Fruit fly (Drosophila melanogaster) whole organism, pupa: Measurements from ENCODE around the gene Cpr30F.

Experiments used
- CG10348 ChIP-seq: fragments of 200-800 bp; sonication (Bioruptor generic); IDR thresholded peaks from 2 replicates; pipeline ENCODE4 v1.3.6; 2022; ENCODE audit warnings: missing biosample characterization, missing genetic modification characterization
- CG12605 ChIP-seq: fragments of 200-800 bp; sonication (Bioruptor generic); IDR thresholded peaks from 2 replicates; pipeline ENCODE4 v1.3.6; 2022; ENCODE audit warnings: missing biosample characterization, missing genetic modification characterization
- CG13204 ChIP-seq: fragments of 200-800 bp; sonication (Bioruptor generic); optimal IDR thresholded peaks from 2 replicates; lab custom pipeline; 2018; ENCODE audit warnings: missing biosample characterization, mild to moderate bottlenecking, missing genetic modification characterization, moderate library complexity
- CG14655 ChIP-seq: fragments of 200-800 bp; sonication (Bioruptor generic); optimal IDR thresholded peaks from 3 replicates; lab custom pipeline; 2017; ENCODE audit warnings: mild to moderate bottlenecking, missing biosample characterization, missing genetic modification reagents, missing genetic modification characterization
- CG15710 ChIP-seq: fragments of 200-800 bp; sonication (Bioruptor generic); optimal IDR thresholded peaks from 2 replicates; lab custom pipeline; 2018; ENCODE audit warnings: missing biosample characterization, mild to moderate bottlenecking, missing genetic modification characterization, moderate library complexity
- CG17806 ChIP-seq: fragments of 200-800 bp; sonication (Bioruptor generic); optimal IDR thresholded peaks from 2 replicates; lab custom pipeline; 2018; ENCODE audit warnings: missing biosample characterization, mild to moderate bottlenecking, missing genetic modification characterization, moderate library complexity
- CG32121 ChIP-seq: fragments of 200-800 bp; sonication (Bioruptor generic); IDR thresholded peaks from 2 replicates; pipeline ENCODE4 v1.3.6; 2022; ENCODE audit warnings: missing biosample characterization, missing genetic modification characterization
- CG34367 ChIP-seq: fragments of 200-800 bp; sonication (Bioruptor generic); optimal IDR thresholded peaks from 2 replicates; lab custom pipeline; 2018; ENCODE audit warnings: missing biosample characterization, mild to moderate bottlenecking, missing genetic modification characterization
- CG4496 ChIP-seq: fragments of 200-800 bp; sonication (Bioruptor generic); IDR thresholded peaks from 3 replicates; pipeline ENCODE4 v1.3.6; 2022; ENCODE audit warnings: missing biosample characterization, missing genetic modification characterization
- CG8159 ChIP-seq: fragments of 200-800 bp; sonication (Bioruptor generic); optimal IDR thresholded peaks from 3 replicates; lab custom pipeline; 2018; ENCODE audit warnings: missing biosample characterization, mild to moderate bottlenecking, missing genetic modification characterization, moderate library complexity
- CG8301 ChIP-seq: fragments of 200-800 bp; sonication (Bioruptor generic); optimal IDR thresholded peaks from 2 replicates; lab custom pipeline; 2018; ENCODE audit warnings: missing biosample characterization, mild to moderate bottlenecking, missing genetic modification characterization
- CG9948 ChIP-seq: fragments of 200-800 bp; sonication (Bioruptor generic); optimal IDR thresholded peaks from 2 replicates; lab custom pipeline; 2018; ENCODE audit warnings: missing biosample characterization, mild to moderate bottlenecking, missing genetic modification characterization, moderate library complexity
- D1 ChIP-seq: fragments of 200-800 bp; sonication (Bioruptor generic); optimal IDR thresholded peaks from 2 replicates; lab custom pipeline; 2018; ENCODE audit warnings: missing biosample characterization, mild to moderate bottlenecking, missing genetic modification characterization, moderate library complexity
- EcR ChIP-seq: fragments of 200-800 bp; sonication (Bioruptor generic); optimal IDR thresholded peaks from 3 replicates; lab custom pipeline; 2019; ENCODE audit warnings: missing biosample characterization, missing genetic modification characterization, mild to moderate bottlenecking, moderate library complexity, missing genetic modification reagents
- Ets98B ChIP-seq: fragments of 200-800 bp; sonication (Bioruptor generic); IDR thresholded peaks from 2 replicates; pipeline ENCODE4 v1.3.6; 2022; ENCODE audit warnings: missing biosample characterization, missing genetic modification characterization
- Pif1A ChIP-seq: fragments of 200-800 bp; sonication (Bioruptor generic); optimal IDR thresholded peaks from 3 replicates; lab custom pipeline; 2016; ENCODE audit warnings: missing biosample characterization, missing genetic modification characterization
- Pif1B ChIP-seq: fragments of 200-800 bp; sonication (Bioruptor generic); optimal IDR thresholded peaks from 3 replicates; lab custom pipeline; 2016; ENCODE audit warnings: missing biosample characterization, missing genetic modification characterization
- Snoo ChIP-seq: fragments of 200-800 bp; sonication (Bioruptor generic); optimal IDR thresholded peaks from 3 replicates; lab custom pipeline; 2017; ENCODE audit warnings: missing biosample characterization, mild to moderate bottlenecking, missing genetic modification characterization, inconsistent platforms
- fd96Ca ChIP-seq: fragments of 200-800 bp; sonication (Bioruptor generic); IDR thresholded peaks from 3 replicates; pipeline ENCODE4 v1.3.6; 2022; ENCODE audit warnings: missing biosample characterization, missing genetic modification characterization
- gl ChIP-seq: fragments of 200-800 bp; sonication (Bioruptor generic); optimal IDR thresholded peaks from 2 replicates; lab custom pipeline; 2018; ENCODE audit warnings: missing biosample characterization, mild to moderate bottlenecking, missing genetic modification characterization
- rn ChIP-seq: fragments of 200-800 bp; sonication (Bioruptor generic); IDR thresholded peaks from 2 replicates; pipeline ENCODE4 v1.3.6; 2022; ENCODE audit warnings: missing biosample characterization, missing genetic modification characterization

The Cpr30F gene

dm6 chr2L:9954119-9954518 is 21.2 kb upstream of the Cpr30F start, which contains the start of the genes CG13126 and CG4709:
Gene CG13126 (minus strand): TSS chr2L:9954181.
Gene CG4709 (plus strand): TSS chr2L:9954325.
- TF ChIP-seq EcR (GFP tag; lab: Kevin White, UChicago) (peak; percentile 19), CG32121 (GFP tag; lab: Robert Waterston, UW) (peak; percentile 89), CG8159 (tag; lab: Kevin White, UChicago) (peak; percentile 97), Snoo (tag; lab: Kevin White, UChicago) (peak; percentile 86), CG13204 (peak; percentile 56), D1 (tag; lab: Kevin White, UChicago) (no peak), CG9948 (tag; lab: Kevin White, UChicago) (peak; percentile 93), fd96Ca (GFP tag; lab: Robert Waterston, UW) (peak; percentile 71), CG8301 (tag; lab: Kevin White, UChicago) (peak; percentile 92), CG10348 (GFP tag; lab: Robert Waterston, UW) (no peak), Ets98B (GFP tag; lab: Robert Waterston, UW) (peak; percentile 90), CG14655 (GFP tag; lab: Kevin White, UChicago) (peak; percentile 94), gl (tag; lab: Kevin White, UChicago) (peak; percentile 80), CG17806 (tag; lab: Kevin White, UChicago) (peak; percentile 96), CG15710 (tag; lab: Kevin White, UChicago) (peak; percentile 89), CG4496 (peak; percentile 87), CG34367 (tag; lab: Kevin White, UChicago) (peak; percentile 74), Pif1B (GFP tag; lab: Kevin White, UChicago) (peak; percentile 89), Pif1A (GFP tag; lab: Kevin White, UChicago) (peak; percentile 81), CG12605 (GFP tag; lab: Robert Waterston, UW) (peak; percentile 95), rn (GFP tag; lab: Robert Waterston, UW) (peak; percentile 59; the same call in 1 of the 2 replicates)

dm6 chr2L:9949178-9950062 is 16.5 kb upstream of the Cpr30F start:
- TF ChIP-seq rn (GFP tag; lab: Robert Waterston, UW): no peak
- TF ChIP-seq Ets98B (GFP tag; lab: Robert Waterston, UW): no peak; the same call in 1 of the 2 replicates
- no peak for TF ChIP-seq Snoo (tag; lab: Kevin White, UChicago)
- no peak for TF ChIP-seq CG17806 (tag; lab: Kevin White, UChicago)
- no peak for TF ChIP-seq CG32121 (GFP tag; lab: Robert Waterston, UW)
- peak; percentile 25 for TF ChIP-seq CG13204
- TF ChIP-seq CG15710 (tag; lab: Kevin White, UChicago): no peak
- TF ChIP-seq CG8301 (tag; lab: Kevin White, UChicago): peak; percentile 23
- peak; percentile 2 for TF ChIP-seq Pif1A (GFP tag; lab: Kevin White, UChicago)
- TF ChIP-seq CG12605 (GFP tag; lab: Robert Waterston, UW): peak; percentile 47; the same call in 1 of the 2 replicates
- TF ChIP-seq D1 (tag; lab: Kevin White, UChicago): no peak
- TF ChIP-seq CG34367 (tag; lab: Kevin White, UChicago): no peak
- TF ChIP-seq CG8159 (tag; lab: Kevin White, UChicago): no peak
- no peak for TF ChIP-seq CG9948 (tag; lab: Kevin White, UChicago)
- TF ChIP-seq CG14655 (GFP tag; lab: Kevin White, UChicago): peak; percentile 31
- no peak for TF ChIP-seq EcR (GFP tag; lab: Kevin White, UChicago)
- TF ChIP-seq gl (tag; lab: Kevin White, UChicago): no peak
- peak; percentile 17 for TF ChIP-seq Pif1B (GFP tag; lab: Kevin White, UChicago)

dm6 chr2L:9948520-9948858 is 15.5 kb upstream of the Cpr30F start:
- TF ChIP-seq CG12605 (GFP tag; lab: Robert Waterston, UW): no peak
- no peak for TF ChIP-seq EcR (GFP tag; lab: Kevin White, UChicago)
- TF ChIP-seq Ets98B (GFP tag; lab: Robert Waterston, UW): no peak
- no peak for TF ChIP-seq CG10348 (GFP tag; lab: Robert Waterston, UW)
- no peak for TF ChIP-seq CG9948 (tag; lab: Kevin White, UChicago)
- no peak for TF ChIP-seq CG17806 (tag; lab: Kevin White, UChicago)
- no peak for TF ChIP-seq CG15710 (tag; lab: Kevin White, UChicago)
- no peak for TF ChIP-seq CG4496
- no peak for TF ChIP-seq CG13204
- TF ChIP-seq rn (GFP tag; lab: Robert Waterston, UW): no peak
- TF ChIP-seq CG14655 (GFP tag; lab: Kevin White, UChicago): no peak
- no peak for TF ChIP-seq CG34367 (tag; lab: Kevin White, UChicago)
- TF ChIP-seq CG8159 (tag; lab: Kevin White, UChicago): no peak
- TF ChIP-seq gl (tag; lab: Kevin White, UChicago): no peak
- no peak for TF ChIP-seq Snoo (tag; lab: Kevin White, UChicago)
- TF ChIP-seq fd96Ca (GFP tag; lab: Robert Waterston, UW): no peak
- no peak for TF ChIP-seq Pif1B (GFP tag; lab: Kevin White, UChicago)
- no peak for TF ChIP-seq CG32121 (GFP tag; lab: Robert Waterston, UW)
- no peak for TF ChIP-seq Pif1A (GFP tag; lab: Kevin White, UChicago)
- no peak for TF ChIP-seq D1 (tag; lab: Kevin White, UChicago)
- TF ChIP-seq, all 21 proteins: peak for 0

dm6 chr2L:9947738-9948519 is 15.0 kb upstream of the Cpr30F start:
- TF ChIP-seq D1 (tag; lab: Kevin White, UChicago) (no peak), CG12605 (GFP tag; lab: Robert Waterston, UW) (no peak), Pif1A (GFP tag; lab: Kevin White, UChicago) (no peak), CG4496 (0 out of 3 replicates have a peak, but pooled peaks have one; percentile 32), CG34367 (tag; lab: Kevin White, UChicago) (no peak), CG32121 (GFP tag; lab: Robert Waterston, UW) (no peak), EcR (GFP tag; lab: Kevin White, UChicago) (peak; percentile 73), CG14655 (GFP tag; lab: Kevin White, UChicago) (peak; percentile 54), Pif1B (GFP tag; lab: Kevin White, UChicago) (no peak), CG13204 (peak; percentile 78), CG8159 (tag; lab: Kevin White, UChicago) (peak; percentile 26), Snoo (tag; lab: Kevin White, UChicago) (no peak), CG10348 (GFP tag; lab: Robert Waterston, UW) (no peak), fd96Ca (GFP tag; lab: Robert Waterston, UW) (no peak), CG9948 (tag; lab: Kevin White, UChicago) (no peak), CG17806 (tag; lab: Kevin White, UChicago) (no peak), CG15710 (tag; lab: Kevin White, UChicago) (peak; percentile 32), gl (tag; lab: Kevin White, UChicago) (no peak), CG8301 (tag; lab: Kevin White, UChicago) (no peak), rn (GFP tag; lab: Robert Waterston, UW) (no peak), Ets98B (GFP tag; lab: Robert Waterston, UW) (no peak)
